Worm (Caenorhabditis elegans) whole organism, early embryonic: ENCODE measurements around the gene Y48B6A.10.

Source experiments
- ama-1 ChIP-seq: fragments of 150-350 bp; optimal IDR thresholded peaks from 2 replicates; lab custom pipeline; 2014
- ceh-36 ChIP-seq: sonication (generic microtip); optimal IDR thresholded peaks from 2 replicates; lab custom pipeline; 2016; ENCODE audit warnings: missing genetic modification characterization, inconsistent platforms, missing compliant biosample characterization
- flt-1 ChIP-seq: fragments of 200-800 bp; sonication (Bioruptor generic); IDR thresholded peaks from 2 replicates; pipeline ENCODE4 v1.3.6; 2022; ENCODE audit warnings: missing genetic modification characterization, missing compliant biosample characterization
- hmbx-1 ChIP-seq: sonication (generic microtip); optimal IDR thresholded peaks from 2 replicates; lab custom pipeline; 2016; ENCODE audit warnings: mild to moderate bottlenecking, missing genetic modification characterization, missing compliant biosample characterization
- hmg-4 ChIP-seq: fragments of 200-800 bp; sonication (Bioruptor generic); optimal IDR thresholded peaks from 2 replicates; lab custom pipeline; 2018; ENCODE audit warnings: mild to moderate bottlenecking, missing genetic modification characterization, missing compliant biosample characterization
- hnd-1 ChIP-seq: sonication (generic microtip); optimal IDR thresholded peaks from 2 replicates; lab custom pipeline; 2016; ENCODE audit warnings: missing genetic modification characterization, missing compliant biosample characterization
- pes-1 ChIP-seq: fragments of 200-800 bp; sonication (Bioruptor generic); IDR thresholded peaks from 2 replicates; pipeline ENCODE4 v1.3.6; 2022; ENCODE audit warnings: missing genetic modification reagents, missing genetic modification characterization, missing compliant biosample characterization
- scrt-1 ChIP-seq: fragments of 200-800 bp; sonication (Bioruptor generic); IDR thresholded peaks from 2 replicates; pipeline ENCODE4 v1.3.6; 2022; ENCODE audit warnings: missing genetic modification characterization, missing compliant biosample characterization
- tra-4 ChIP-seq: sonication (generic microtip); optimal IDR thresholded peaks from 2 replicates; lab custom pipeline; 2017; ENCODE audit warnings: missing genetic modification characterization, missing compliant biosample characterization

- TF ChIP-seq ama-1 (lab: Kevin White, UChicago) (no peak), hnd-1 (no peak), pes-1 (GFP tag; lab: Robert Waterston, UW) (no peak), hmbx-1 (tag; lab: Kevin White, UChicago) (no peak), flt-1 (GFP tag; lab: Robert Waterston, UW) (no peak), tra-4 (tag; lab: Kevin White, UChicago) (no peak), ceh-36 (tag; lab: Kevin White, UChicago) (no peak), scrt-1 (GFP tag; lab: Robert Waterston, UW) (no peak), hmg-4 (GFP tag; lab: Kevin White, UChicago) (no peak)
Measured at ce11 chrII:14226175-14226574, 12.0 kb downstream of the Y48B6A.10 start, which contains the start of gene Y48B6A.13.
